Worm (Caenorhabditis elegans): ENCODE measurements around the gene pdr-1.

pdr-1 gene

DNA sequence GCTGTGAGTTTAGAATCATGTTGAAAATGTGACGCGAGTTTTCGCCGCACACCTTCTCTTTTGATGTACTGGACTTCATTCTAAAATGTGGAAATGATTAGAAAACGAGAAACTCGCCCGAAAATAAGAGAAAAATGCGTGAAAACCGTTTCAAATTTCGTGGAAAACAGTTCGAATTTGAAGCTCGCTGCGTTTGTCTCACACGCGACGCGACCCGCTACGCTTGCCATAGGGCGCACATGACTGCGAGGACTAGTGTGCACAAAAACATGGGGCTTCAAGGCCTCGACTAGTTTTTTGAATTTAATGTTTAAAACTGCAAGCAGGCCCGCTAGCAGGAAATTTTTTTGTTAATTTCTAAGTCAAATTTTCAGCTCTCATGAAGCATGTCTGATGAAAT lies at the start of gene pdr-1, which contains the start of gene cyk-4:
Gene pdr-1, plus strand, starts transcription at position 369 of the 400 bp plus-strand sequence.
Gene cyk-4, minus strand, starts transcription at position 80 of the 400 bp plus-strand sequence.
- TF ChIP-seq T22C8.4 (GFP tag; IDR thresholded peaks at IDR 0.05) (no peak), ztf-29 (GFP tag; IDR thresholded peaks at IDR 0.05) (peak; percentile 63; the same call in 1 of the 2 replicates), klf-2 (GFP tag; conservative IDR thresholded peaks at IDR 0.05) (no peak), med-1 (GFP tag; optimal IDR thresholded peaks at IDR 0.05; ENCODE audit: insufficient read depth) (no peak), tab-1 (GFP tag; IDR thresholded peaks at IDR 0.05) (no peak), ref-1 (GFP tag; conservative IDR thresholded peaks at IDR 0.05) (no peak), cog-1 (tag; optimal IDR thresholded peaks at IDR 0.05) (no peak), ztf-23 (GFP tag; IDR thresholded peaks at IDR 0.05) (peak; percentile 65; the same call in 1 of the 2 replicates), flt-1 (GFP tag; IDR thresholded peaks at IDR 0.05) (0 out of 2 replicates have a peak, but pooled peaks have one; percentile 64)

DNA sequence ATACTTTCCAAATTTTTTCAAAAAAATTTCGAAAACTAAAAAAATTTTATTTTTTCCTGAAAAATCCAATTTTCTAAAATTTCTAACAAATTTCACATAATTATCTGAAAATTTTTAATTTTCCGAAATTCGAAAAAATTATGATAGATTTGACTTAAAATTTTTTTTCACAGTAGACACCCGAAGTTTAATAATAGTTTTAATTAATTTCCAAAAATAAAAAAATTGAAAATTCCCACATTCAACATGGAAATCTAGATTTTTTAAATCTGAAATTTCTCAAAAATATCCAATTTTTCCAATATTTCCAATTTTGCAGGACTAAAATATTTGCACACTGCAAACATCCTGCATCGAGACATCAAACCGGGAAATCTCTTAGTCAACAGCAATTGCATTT lies 49.4 kb upstream of the pdr-1 start:
- TF ChIP-seq ref-1 (GFP tag; conservative IDR thresholded peaks at IDR 0.05) (no peak), cog-1 (tag; optimal IDR thresholded peaks at IDR 0.05) (no peak), flt-1 (GFP tag; IDR thresholded peaks at IDR 0.05) (no peak), ztf-29 (GFP tag; IDR thresholded peaks at IDR 0.05) (no peak), T22C8.4 (GFP tag; IDR thresholded peaks at IDR 0.05) (no peak), klf-2 (GFP tag; conservative IDR thresholded peaks at IDR 0.05) (no peak), med-1 (GFP tag; optimal IDR thresholded peaks at IDR 0.05; ENCODE audit: insufficient read depth) (no peak), tab-1 (GFP tag; IDR thresholded peaks at IDR 0.05) (no peak), ztf-23 (GFP tag; IDR thresholded peaks at IDR 0.05) (no peak)

DNA sequence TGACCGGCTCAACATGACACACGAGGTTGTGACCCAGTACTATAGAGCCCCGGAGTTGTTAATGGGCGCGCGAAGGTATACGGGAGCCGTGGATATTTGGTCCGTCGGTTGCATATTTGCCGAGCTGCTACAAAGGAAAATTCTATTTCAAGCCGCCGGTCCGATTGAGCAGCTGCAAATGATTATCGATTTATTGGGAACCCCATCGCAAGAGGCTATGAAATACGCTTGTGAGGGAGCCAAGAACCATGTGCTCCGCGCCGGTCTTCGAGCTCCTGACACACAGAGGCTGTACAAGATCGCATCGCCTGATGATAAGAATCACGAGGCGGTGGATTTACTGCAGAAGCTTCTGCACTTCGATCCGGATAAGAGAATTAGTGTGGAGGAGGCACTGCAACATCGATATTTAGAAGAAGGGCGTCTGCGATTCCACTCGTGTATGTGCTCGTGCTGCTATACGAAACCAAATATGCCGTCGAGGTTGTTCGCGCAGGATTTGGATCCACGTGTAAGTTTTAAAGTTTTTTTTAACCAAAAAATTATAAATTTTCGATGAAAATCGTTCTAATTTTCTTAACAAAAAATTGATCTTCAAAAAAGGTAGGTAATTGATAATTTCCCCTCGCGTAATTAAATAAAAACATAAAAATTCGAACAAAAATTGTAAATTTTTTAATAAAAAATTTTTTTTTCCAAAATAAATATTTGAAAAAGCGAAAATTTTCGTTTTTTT lies 48.8 kb upstream of the pdr-1 start:
- TF ChIP-seq klf-2 (GFP tag; conservative IDR thresholded peaks at IDR 0.05) (no peak), flt-1 (GFP tag; IDR thresholded peaks at IDR 0.05) (0 out of 2 replicates have a peak, but pooled peaks have one; percentile 23), T22C8.4 (GFP tag; IDR thresholded peaks at IDR 0.05) (0 out of 2 replicates have a peak, but pooled peaks have one; percentile 40)

ce11 chrIII:13724018-13724892 lies 47.1 kb upstream of the pdr-1 start:
- TF ChIP-seq med-1 (GFP tag; optimal IDR thresholded peaks at IDR 0.05; ENCODE audit: insufficient read depth) (no peak), ztf-23 (GFP tag; IDR thresholded peaks at IDR 0.05) (no peak), cog-1 (tag; optimal IDR thresholded peaks at IDR 0.05) (no peak), flt-1 (GFP tag; IDR thresholded peaks at IDR 0.05) (no peak), ztf-29 (GFP tag; IDR thresholded peaks at IDR 0.05) (no peak), T22C8.4 (GFP tag; IDR thresholded peaks at IDR 0.05) (no peak), klf-2 (GFP tag; conservative IDR thresholded peaks at IDR 0.05) (no peak), ref-1 (GFP tag; conservative IDR thresholded peaks at IDR 0.05) (no peak), tab-1 (GFP tag; IDR thresholded peaks at IDR 0.05) (no peak)

- no peak for TF ChIP-seq ref-1 (GFP tag; conservative IDR thresholded peaks at IDR 0.05)
- TF ChIP-seq klf-2 (GFP tag; conservative IDR thresholded peaks at IDR 0.05): no peak
- no peak for TF ChIP-seq flt-1 (GFP tag; IDR thresholded peaks at IDR 0.05)
- no peak for TF ChIP-seq tab-1 (GFP tag; IDR thresholded peaks at IDR 0.05)
- no peak for TF ChIP-seq ztf-29 (GFP tag; IDR thresholded peaks at IDR 0.05)
- TF ChIP-seq ztf-23 (GFP tag; IDR thresholded peaks at IDR 0.05): no peak
- TF ChIP-seq T22C8.4 (GFP tag; IDR thresholded peaks at IDR 0.05): no peak
- no peak for TF ChIP-seq med-1 (GFP tag; optimal IDR thresholded peaks at IDR 0.05; ENCODE audit: insufficient read depth)
- no peak for TF ChIP-seq cog-1 (tag; optimal IDR thresholded peaks at IDR 0.05)
Observed at ce11 chrIII:13729760-13730159, 41.6 kb upstream of the pdr-1 start.

- no peak for TF ChIP-seq med-1 (GFP tag; optimal IDR thresholded peaks at IDR 0.05; ENCODE audit: insufficient read depth)
- no peak for TF ChIP-seq ztf-29 (GFP tag; IDR thresholded peaks at IDR 0.05)
- TF ChIP-seq flt-1 (GFP tag; IDR thresholded peaks at IDR 0.05): no peak
- no peak for TF ChIP-seq tab-1 (GFP tag; IDR thresholded peaks at IDR 0.05)
- TF ChIP-seq klf-2 (GFP tag; conservative IDR thresholded peaks at IDR 0.05): no peak
- no peak for TF ChIP-seq ztf-23 (GFP tag; IDR thresholded peaks at IDR 0.05)
- no peak for TF ChIP-seq cog-1 (tag; optimal IDR thresholded peaks at IDR 0.05)
- no peak for TF ChIP-seq T22C8.4 (GFP tag; IDR thresholded peaks at IDR 0.05)
- TF ChIP-seq ref-1 (GFP tag; conservative IDR thresholded peaks at IDR 0.05): no peak
Observed at ce11 chrIII:13731589-13731988, 39.7 kb upstream of the pdr-1 start, which contains the start of gene W06F12.2. Gene W06F12.2 (minus strand): TSS chrIII:13731689.

- no peak for TF ChIP-seq cog-1 (tag; optimal IDR thresholded peaks at IDR 0.05)
- no peak for TF ChIP-seq flt-1 (GFP tag; IDR thresholded peaks at IDR 0.05)
- no peak for TF ChIP-seq ztf-29 (GFP tag; IDR thresholded peaks at IDR 0.05)
- TF ChIP-seq tab-1 (GFP tag; IDR thresholded peaks at IDR 0.05): no peak
- TF ChIP-seq T22C8.4 (GFP tag; IDR thresholded peaks at IDR 0.05): no peak
- TF ChIP-seq ztf-23 (GFP tag; IDR thresholded peaks at IDR 0.05): no peak
- no peak for TF ChIP-seq med-1 (GFP tag; optimal IDR thresholded peaks at IDR 0.05; ENCODE audit: insufficient read depth)
- no peak for TF ChIP-seq ref-1 (GFP tag; conservative IDR thresholded peaks at IDR 0.05)
- TF ChIP-seq klf-2 (GFP tag; conservative IDR thresholded peaks at IDR 0.05): no peak
Observed at ce11 chrIII:13732665-13733064, 38.6 kb upstream of the pdr-1 start.

DNA sequence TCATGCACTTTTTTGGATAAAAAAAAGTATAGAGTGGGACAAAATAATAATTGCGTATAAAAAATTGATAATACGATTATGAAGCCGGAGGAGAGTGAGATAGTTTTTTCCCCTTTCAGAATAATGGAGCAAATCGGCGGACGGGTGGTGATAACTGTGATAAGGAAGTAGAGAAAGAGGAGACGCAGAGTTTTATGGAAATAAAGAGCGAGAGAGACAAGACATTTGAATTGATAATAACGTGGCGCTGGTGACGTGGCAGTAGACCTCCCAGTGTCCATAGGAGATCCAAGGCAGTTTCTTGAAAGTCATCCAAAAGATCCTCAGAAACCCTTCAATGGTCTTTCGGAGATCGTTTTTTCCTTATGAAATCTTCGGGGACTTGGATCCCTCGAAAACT lies 37.5 kb upstream of the pdr-1 start:
- TF ChIP-seq ztf-23 (GFP tag; IDR thresholded peaks at IDR 0.05) (no peak), med-1 (GFP tag; optimal IDR thresholded peaks at IDR 0.05; ENCODE audit: insufficient read depth) (no peak), tab-1 (GFP tag; IDR thresholded peaks at IDR 0.05) (no peak), ztf-29 (GFP tag; IDR thresholded peaks at IDR 0.05) (no peak), klf-2 (GFP tag; conservative IDR thresholded peaks at IDR 0.05) (no peak), cog-1 (tag; optimal IDR thresholded peaks at IDR 0.05) (no peak), T22C8.4 (GFP tag; IDR thresholded peaks at IDR 0.05) (no peak), flt-1 (GFP tag; IDR thresholded peaks at IDR 0.05) (no peak), ref-1 (GFP tag; conservative IDR thresholded peaks at IDR 0.05) (no peak)

DNA sequence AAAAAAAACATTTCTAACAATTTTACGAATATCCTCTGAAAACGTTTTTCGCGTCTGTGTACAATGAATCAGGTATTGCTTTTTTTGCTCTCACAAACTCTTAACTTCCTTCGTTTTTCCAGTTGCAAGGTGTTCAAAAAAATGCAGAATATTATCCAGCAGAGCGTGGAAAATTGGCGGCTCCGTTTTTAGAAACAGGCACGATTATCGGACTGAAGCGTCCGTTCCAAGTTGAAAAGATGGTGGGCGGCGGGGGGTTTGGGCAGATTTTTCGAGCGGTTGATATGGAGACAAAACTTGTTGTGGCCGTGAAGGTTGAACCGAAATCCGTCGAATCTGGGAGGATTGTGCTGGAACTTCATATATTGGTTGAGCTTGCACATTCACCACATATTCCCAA lies 36.3 kb upstream of the pdr-1 start, which contains the start of gene W06F12.3:
Gene W06F12.3, plus strand, starts transcription at position 23 of the 400 bp plus-strand sequence.
- TF ChIP-seq T22C8.4 (GFP tag; IDR thresholded peaks at IDR 0.05) (no peak), ztf-23 (GFP tag; IDR thresholded peaks at IDR 0.05) (no peak), ref-1 (GFP tag; conservative IDR thresholded peaks at IDR 0.05) (no peak), med-1 (GFP tag; optimal IDR thresholded peaks at IDR 0.05; ENCODE audit: insufficient read depth) (no peak), klf-2 (GFP tag; conservative IDR thresholded peaks at IDR 0.05) (no peak), flt-1 (GFP tag; IDR thresholded peaks at IDR 0.05) (no peak), tab-1 (GFP tag; IDR thresholded peaks at IDR 0.05) (no peak), cog-1 (tag; optimal IDR thresholded peaks at IDR 0.05) (no peak), ztf-29 (GFP tag; IDR thresholded peaks at IDR 0.05) (no peak)

All from whole organism, midembryonic.